Fruit fly (Drosophila melanogaster): Measurements from ENCODE around the gene CG32425.
"Not testable (repeated sequence)": the region's sequence is repeated elsewhere in the genome, so short reads cannot be mapped to it uniquely, and the experiment has no call there.

The CG32425 gene

dm6 chr3L:20473021-20473799, 23.9 kb upstream of the CG32425 start, which contains the start of the genes CG32428 and CG5969:
Gene CG32428 (minus strand): TSS chr3L:20473723.
Gene CG5969 (plus strand): TSS chr3L:20473783.
- TF ChIP-seq CG17801 (GFP tag; optimal IDR thresholded peaks at IDR 0.05; ENCODE audit: partially characterized antibody): peak; percentile 24

DNA sequence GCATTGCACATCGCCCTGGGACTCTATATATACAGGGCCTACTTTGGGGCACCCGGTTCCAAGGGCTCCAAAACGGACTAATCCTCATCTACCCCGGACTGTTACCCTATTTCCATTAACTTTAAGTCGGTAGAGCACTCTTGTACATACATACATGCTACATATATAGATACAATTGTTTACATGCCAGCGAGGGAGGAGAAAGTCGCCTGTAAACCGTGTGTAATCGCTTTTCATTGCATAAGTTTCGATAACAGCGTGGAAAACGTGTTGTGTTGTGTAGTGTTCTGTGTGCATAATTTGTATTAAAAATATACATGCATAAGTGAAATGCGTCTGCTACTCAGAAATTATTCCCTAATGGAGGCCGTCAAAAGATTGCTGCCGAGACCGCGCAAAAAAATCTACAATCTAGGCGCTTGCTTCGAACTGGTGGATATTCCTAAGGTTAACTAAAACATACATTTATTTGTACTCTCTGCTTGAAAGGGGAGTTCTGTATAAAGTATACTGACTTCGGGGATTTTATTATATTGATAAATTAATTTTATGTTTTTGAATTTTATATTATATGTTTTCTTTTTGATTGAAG, 22.8 kb upstream of the CG32425 start, which contains the start of gene isoQC:
Gene isoQC (plus strand): TSS at position 270 of the 592 bp plus-strand sequence.
- no peak for TF ChIP-seq CG17801 (GFP tag; optimal IDR thresholded peaks at IDR 0.05; ENCODE audit: partially characterized antibody)

- TF ChIP-seq CG17801 (GFP tag; optimal IDR thresholded peaks at IDR 0.05; ENCODE audit: partially characterized antibody): peak; percentile 87
These were observed 22.3 kb upstream of the CG32425 start for dm6 chr3L:20474789-20475208.

DNA sequence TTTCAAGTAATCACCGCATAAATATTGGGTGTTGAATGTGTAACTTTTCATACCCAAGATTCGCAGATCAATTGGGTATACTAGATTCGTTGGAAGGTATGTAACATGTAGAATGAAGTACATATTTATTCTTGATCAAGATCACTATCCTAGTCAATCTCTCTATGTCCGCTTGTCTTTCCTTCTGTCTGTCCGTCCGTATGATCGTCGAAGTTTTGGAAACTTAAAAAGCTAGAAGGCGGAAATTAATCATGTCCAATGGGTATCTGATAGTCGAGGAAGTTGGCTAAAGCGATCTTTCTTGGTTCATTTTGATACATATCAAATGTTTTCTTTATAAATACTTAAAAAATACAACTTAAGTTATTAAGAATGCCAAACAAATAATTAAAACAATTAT, 9.5 kb upstream of the CG32425 start:
- no peak for TF ChIP-seq CG17801 (GFP tag; optimal IDR thresholded peaks at IDR 0.05; ENCODE audit: partially characterized antibody)

DNA sequence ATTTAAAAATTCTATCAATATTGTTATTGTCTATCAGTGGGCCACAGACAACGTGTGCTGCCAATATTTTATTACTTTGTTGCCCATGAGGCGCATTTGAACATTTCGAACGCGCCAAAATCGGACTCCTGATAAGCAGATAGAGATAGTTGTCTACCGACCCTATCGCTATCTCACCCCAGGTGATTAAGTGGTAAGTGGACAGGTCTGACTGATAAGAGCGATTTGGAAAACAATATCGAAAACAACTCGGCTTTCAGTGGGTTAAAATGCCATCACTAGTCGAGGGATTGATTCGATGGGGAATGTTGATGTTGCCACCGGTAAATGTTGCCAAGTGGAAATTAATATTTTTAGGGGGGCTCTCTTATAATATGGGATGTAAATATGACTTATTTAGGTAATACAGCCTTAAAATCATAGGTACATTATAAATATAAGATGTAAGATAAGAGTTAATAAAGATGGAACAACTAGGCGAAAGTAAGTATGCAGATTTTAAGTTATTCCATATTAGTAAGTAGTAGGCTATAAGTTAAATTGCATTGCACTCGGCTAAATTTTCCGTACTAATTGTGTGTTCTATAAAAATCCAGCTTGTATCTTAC, 5.5 kb upstream of the CG32425 start, which contains the start of gene ND-39:
Gene ND-39 (plus strand): TSS at position 558 of the 608 bp plus-strand sequence.
- TF ChIP-seq CG17801 (GFP tag; optimal IDR thresholded peaks at IDR 0.05; ENCODE audit: partially characterized antibody): no peak

- peak; percentile 95 for TF ChIP-seq CG17801 (GFP tag; optimal IDR thresholded peaks at IDR 0.05; ENCODE audit: partially characterized antibody)
These were observed 3.5 kb upstream of the CG32425 start for dm6 chr3L:20493417-20494261.

- TF ChIP-seq CG17801 (GFP tag; optimal IDR thresholded peaks at IDR 0.05; ENCODE audit: partially characterized antibody): no peak
These were observed 2.9 kb upstream of the CG32425 start for dm6 chr3L:20494262-20494601.

DNA sequence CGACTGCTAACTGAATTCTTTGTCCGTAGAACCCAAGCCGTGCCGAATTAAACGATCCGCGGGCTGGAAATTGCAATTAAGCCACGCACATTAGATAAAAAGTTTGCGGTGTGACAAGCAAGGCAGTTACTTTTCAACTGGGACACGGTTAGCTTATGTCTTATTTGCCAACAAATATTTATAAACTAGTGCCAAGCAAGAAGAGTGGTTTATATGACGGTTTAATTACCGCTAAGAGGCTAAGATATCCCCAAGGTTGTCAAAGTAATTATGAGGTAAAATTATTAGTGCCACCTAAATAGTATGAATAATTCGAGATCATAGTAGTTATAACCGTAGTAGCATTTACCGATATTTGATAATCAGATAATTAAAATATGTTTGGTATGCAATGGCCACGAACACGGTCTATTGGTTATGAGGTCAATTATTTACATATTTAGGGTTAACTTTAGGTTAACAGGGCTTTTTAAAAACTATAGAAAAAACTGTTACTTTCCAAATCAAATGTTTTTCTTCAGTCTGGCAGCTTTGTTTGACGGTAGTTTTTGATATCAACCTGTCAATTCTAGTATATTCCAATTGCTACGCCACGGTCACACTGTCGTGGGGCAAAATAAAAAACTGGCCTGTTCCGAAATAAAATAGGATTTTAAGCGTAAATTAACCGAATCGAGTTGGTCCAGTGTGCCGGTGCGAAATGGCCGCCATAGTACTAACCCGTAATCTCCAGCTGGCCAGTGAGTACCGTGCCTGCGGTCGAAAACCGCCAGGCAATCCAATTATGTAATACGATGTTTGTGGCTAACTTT, 2.1 kb upstream of the CG32425 start, which contains the start of gene ZnT77C:
Gene ZnT77C (minus strand): TSS at position 142 of the 812 bp plus-strand sequence.
- TF ChIP-seq CG17801 (GFP tag; optimal IDR thresholded peaks at IDR 0.05; ENCODE audit: partially characterized antibody): no peak

dm6 chr3L:20498204-20498603, 1.1 kb downstream of the CG32425 start:
- TF ChIP-seq CG17801 (GFP tag; optimal IDR thresholded peaks at IDR 0.05; ENCODE audit: partially characterized antibody): no peak

dm6 chr3L:20499536-20499935, 2.4 kb downstream of the CG32425 start, which contains the start of gene CG18281:
Gene CG18281 (plus strand): TSS chr3L:20499836.
- not testable (repeated sequence) for TF ChIP-seq CG17801 (GFP tag; optimal IDR thresholded peaks at IDR 0.05; ENCODE audit: partially characterized antibody)

- TF ChIP-seq CG17801 (GFP tag; optimal IDR thresholded peaks at IDR 0.05; ENCODE audit: partially characterized antibody): no peak
These were observed 6.1 kb downstream of the CG32425 start for dm6 chr3L:20503256-20503655.

dm6 chr3L:20503886-20504285, 6.8 kb downstream of the CG32425 start, which contains the start of gene CG17637:
Gene CG17637 (plus strand): TSS chr3L:20504186.
- not testable (repeated sequence) for TF ChIP-seq CG17801 (GFP tag; optimal IDR thresholded peaks at IDR 0.05; ENCODE audit: partially characterized antibody)

- TF ChIP-seq CG17801 (GFP tag; optimal IDR thresholded peaks at IDR 0.05; ENCODE audit: partially characterized antibody): no peak
These were observed 8.6 kb downstream of the CG32425 start, which contains the start of gene CG5078 for dm6 chr3L:20505732-20506131. Gene CG5078 (plus strand): TSS chr3L:20506032.

- no peak for TF ChIP-seq CG17801 (GFP tag; optimal IDR thresholded peaks at IDR 0.05; ENCODE audit: partially characterized antibody)
These were observed 10.4 kb downstream of the CG32425 start for dm6 chr3L:20507552-20507951.
